Fruit fly (Drosophila melanogaster) whole organism, adult: ENCODE data around the gene CG44174.

Experiments
- CG11617 ChIP-seq: fragments of 200-800 bp; sonication (Bioruptor generic); optimal IDR thresholded peaks from 2 replicates; lab custom pipeline; 2017; ENCODE audit warnings: mild to moderate bottlenecking, missing biosample characterization, missing genetic modification reagents, missing genetic modification characterization
- CG12768 ChIP-seq: fragments of 200-800 bp; sonication (Bioruptor generic); optimal IDR thresholded peaks from 2 replicates; lab custom pipeline; 2017; ENCODE audit warnings: missing biosample characterization, missing genetic modification characterization, mild to moderate bottlenecking, moderate library complexity, missing genetic modification reagents
- CG14711 ChIP-seq: fragments of 200-800 bp; sonication (Bioruptor generic); optimal IDR thresholded peaks from 2 replicates; lab custom pipeline; 2018; ENCODE audit warnings: missing biosample characterization, mild to moderate bottlenecking, missing genetic modification characterization, moderate library complexity
- CG1620 ChIP-seq: fragments of 200-800 bp; sonication (Bioruptor generic); optimal IDR thresholded peaks from 2 replicates; lab custom pipeline; 2016; ENCODE audit warnings: missing biosample characterization, missing genetic modification characterization
- CG33017 ChIP-seq: fragments of 200-800 bp; sonication (Bioruptor generic); optimal IDR thresholded peaks from 2 replicates; lab custom pipeline; 2018; ENCODE audit warnings: missing biosample characterization, mild to moderate bottlenecking, missing genetic modification characterization, moderate library complexity
- CG5204 ChIP-seq: fragments of 200-800 bp; sonication (Bioruptor generic); optimal IDR thresholded peaks from 2 replicates; lab custom pipeline; 2016; ENCODE audit warnings: missing biosample characterization, missing genetic modification characterization
- CG7045 ChIP-seq: fragments of 200-800 bp; sonication (Bioruptor generic); optimal IDR thresholded peaks from 2 replicates; lab custom pipeline; 2017; ENCODE audit warnings: missing biosample characterization, mild to moderate bottlenecking, missing genetic modification characterization
- CG7101 ChIP-seq: fragments of 200-800 bp; sonication (Bioruptor generic); optimal IDR thresholded peaks from 2 replicates; lab custom pipeline; 2018; ENCODE audit warnings: missing biosample characterization, mild to moderate bottlenecking, missing genetic modification characterization, moderate library complexity
- Clk ChIP-seq: fragments of 200-800 bp; sonication (Bioruptor generic); optimal IDR thresholded peaks from 2 replicates; lab custom pipeline; 2017; ENCODE audit warnings: missing biosample characterization, missing genetic modification characterization
- Crg-1 ChIP-seq: fragments of 200-800 bp; sonication (Bioruptor generic); optimal IDR thresholded peaks from 2 replicates; lab custom pipeline; 2016; ENCODE audit warnings: missing biosample characterization, missing genetic modification characterization
- Hr96 ChIP-seq: fragments of 200-800 bp; sonication (Bioruptor generic); optimal IDR thresholded peaks from 2 replicates; lab custom pipeline; 2016; ENCODE audit warnings: missing biosample characterization, missing genetic modification characterization
- Mnt ChIP-seq: fragments of 200-800 bp; sonication (Bioruptor generic); optimal IDR thresholded peaks from 2 replicates; lab custom pipeline; 2016; ENCODE audit warnings: missing biosample characterization, mild to moderate bottlenecking, missing genetic modification characterization
- bab1 ChIP-seq: fragments of 200-800 bp; sonication (Bioruptor generic); optimal IDR thresholded peaks from 3 replicates; lab custom pipeline; 2019; ENCODE audit warnings: missing biosample characterization, mild to moderate bottlenecking, missing genetic modification characterization, moderate library complexity
- cic ChIP-seq: fragments of 200-800 bp; sonication (Bioruptor generic); optimal IDR thresholded peaks from 2 replicates; lab custom pipeline; 2017; ENCODE audit warnings: missing biosample characterization, mild to moderate bottlenecking, missing genetic modification characterization, moderate library complexity
- cnc ChIP-seq, 2 experiments: fragments of >200 bp; optimal IDR thresholded peaks; 2 replicates each; lab custom pipeline; 2017
- kay ChIP-seq: fragments of 200-800 bp; sonication (Bioruptor generic); peaks from one replicate; lab custom pipeline; 2016; ENCODE audit warnings: missing biosample characterization, missing genetic modification characterization, borderline replicate concordance
- ovo ChIP-seq: fragments of 200-800 bp; sonication (Bioruptor generic); optimal IDR thresholded peaks from 2 replicates; lab custom pipeline; 2016; ENCODE audit warnings: missing biosample characterization, missing genetic modification characterization
- pad ChIP-seq: fragments of 200-800 bp; sonication (Bioruptor generic); optimal IDR thresholded peaks from 3 replicates; lab custom pipeline; 2017; ENCODE audit warnings: missing biosample characterization, missing genetic modification characterization, mild to moderate bottlenecking, moderate library complexity, missing genetic modification reagents
- tj ChIP-seq: fragments of 200-800 bp; sonication (Bioruptor generic); optimal IDR thresholded peaks from 3 replicates; lab custom pipeline; 2017; ENCODE audit warnings: missing biosample characterization, mild to moderate bottlenecking, missing genetic modification characterization, moderate library complexity
- toe ChIP-seq: fragments of 200-800 bp; sonication (Bioruptor generic); optimal IDR thresholded peaks from 2 replicates; lab custom pipeline; 2016; ENCODE audit warnings: missing biosample characterization, missing genetic modification characterization

CG44174 gene

DNA sequence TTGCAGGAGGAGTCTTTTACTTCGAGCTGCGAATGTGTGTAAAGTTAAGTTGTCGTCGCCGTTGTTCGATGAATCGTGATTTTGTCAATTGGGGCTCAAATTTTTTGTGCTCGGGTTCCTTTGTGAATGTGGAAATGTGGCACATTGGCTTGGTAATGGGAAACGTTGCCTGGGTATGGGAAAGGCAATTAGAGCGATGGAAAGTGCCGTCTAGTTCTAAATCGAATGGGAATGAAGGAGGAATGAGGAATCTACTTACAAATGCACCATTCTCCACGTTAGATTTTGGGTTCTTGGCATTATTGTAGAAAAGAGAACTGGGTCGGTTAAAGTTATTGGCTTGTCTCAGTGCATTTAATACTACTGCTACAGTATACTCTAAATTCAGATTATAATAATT, at the start of gene CG44174:
Gene CG44174 (minus strand): TSS at position 101 of the 400 bp plus-strand sequence.
- no peak for TF ChIP-seq toe

dm6 chr3R:19346532-19346931, 49.0 kb upstream of the CG44174 start:
- TF ChIP-seq pad (GFP tag; lab: Kevin White, UChicago) (no peak), CG12768 (GFP tag; lab: Kevin White, UChicago) (no peak), cnc (optimal IDR thresholded peaks at IDR 0.05; lab: Kevin White, UChicago) (no peak), tj (GFP tag; lab: Kevin White, UChicago) (no peak), kay (no peak), CG7045 (GFP tag; lab: Kevin White, UChicago) (no peak), toe (no peak), CG1620 (GFP tag; lab: Kevin White, UChicago) (no peak), Mnt (GFP tag; lab: Kevin White, UChicago) (no peak), CG5204 (GFP tag; lab: Kevin White, UChicago) (no peak), bab1 (GFP tag; lab: Kevin White, UChicago) (no peak), CG11617 (GFP tag; lab: Kevin White, UChicago) (no peak), CG14711 (no peak), ovo (GFP tag; lab: Kevin White, UChicago) (no peak), CG33017 (tag; lab: Kevin White, UChicago) (no peak), CG7101 (tag; lab: Kevin White, UChicago) (no peak), Crg-1 (no peak)

DNA sequence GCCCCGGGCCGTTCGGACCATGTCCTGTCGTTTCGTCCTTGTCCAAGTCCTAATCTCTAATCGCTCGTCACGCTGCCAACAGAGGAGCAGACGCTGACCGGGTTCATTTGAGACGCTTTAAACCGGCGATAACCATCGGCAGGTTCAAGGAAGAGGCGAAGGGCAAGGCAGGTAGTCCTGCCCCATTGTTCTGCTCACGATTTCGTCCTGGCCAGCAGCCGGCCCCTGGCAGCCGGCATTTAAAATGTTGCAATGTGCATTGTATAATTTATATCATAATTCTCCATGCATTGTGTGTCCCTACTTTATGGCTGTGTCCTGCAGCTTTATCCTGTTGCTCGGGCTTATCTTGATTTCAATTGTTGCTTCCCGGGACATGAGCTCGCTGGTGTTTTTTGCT, 47.7 kb upstream of the CG44174 start:
- TF ChIP-seq CG12768 (GFP tag; lab: Kevin White, UChicago), result no peak
- no peak for TF ChIP-seq toe
- TF ChIP-seq CG7045 (GFP tag; lab: Kevin White, UChicago), result no peak
- TF ChIP-seq CG11617 (GFP tag; lab: Kevin White, UChicago), result no peak
- TF ChIP-seq Hr96 (GFP tag; lab: Kevin White, UChicago), result no peak
- TF ChIP-seq Clk (GFP tag; lab: Kevin White, UChicago), result no peak
- no peak for TF ChIP-seq Crg-1
- TF ChIP-seq kay, result no peak
- no peak for TF ChIP-seq cic (GFP tag; lab: Kevin White, UChicago)
- no peak for TF ChIP-seq ovo (GFP tag; lab: Kevin White, UChicago)
- no peak for TF ChIP-seq tj (GFP tag; lab: Kevin White, UChicago)
- TF ChIP-seq CG5204 (GFP tag; lab: Kevin White, UChicago), result no peak
- no peak for TF ChIP-seq CG7101 (tag; lab: Kevin White, UChicago)
- no peak for TF ChIP-seq CG14711

dm6 chr3R:19343534-19344325, 46.2 kb upstream of the CG44174 start:
- TF ChIP-seq Crg-1 (no peak), cic (GFP tag; lab: Kevin White, UChicago) (no peak), CG5204 (GFP tag; lab: Kevin White, UChicago) (no peak), CG7101 (tag; lab: Kevin White, UChicago) (no peak), bab1 (GFP tag; lab: Kevin White, UChicago) (no peak), CG7045 (GFP tag; lab: Kevin White, UChicago) (no peak), CG11617 (GFP tag; lab: Kevin White, UChicago) (no peak), pad (GFP tag; lab: Kevin White, UChicago) (no peak), ovo (GFP tag; lab: Kevin White, UChicago) (no peak), Mnt (GFP tag; lab: Kevin White, UChicago) (no peak), tj (GFP tag; lab: Kevin White, UChicago) (no peak), cnc (optimal IDR thresholded peaks at IDR 0.05; lab: Kevin White, UChicago) (no peak), CG33017 (tag; lab: Kevin White, UChicago) (no peak), toe (no peak), Hr96 (GFP tag; lab: Kevin White, UChicago) (no peak), CG1620 (GFP tag; lab: Kevin White, UChicago) (no peak), kay (no peak)

dm6 chr3R:19341779-19342178, 44.3 kb upstream of the CG44174 start:
- TF ChIP-seq CG14711 (no peak), ovo (GFP tag; lab: Kevin White, UChicago) (no peak), Crg-1 (no peak), CG33017 (tag; lab: Kevin White, UChicago) (no peak), Hr96 (GFP tag; lab: Kevin White, UChicago) (no peak)

- TF ChIP-seq CG7045 (GFP tag; lab: Kevin White, UChicago) (no peak), pad (GFP tag; lab: Kevin White, UChicago) (no peak), toe (no peak), kay (no peak), cic (GFP tag; lab: Kevin White, UChicago) (no peak), Hr96 (GFP tag; lab: Kevin White, UChicago) (no peak), CG1620 (GFP tag; lab: Kevin White, UChicago) (no peak), Clk (GFP tag; lab: Kevin White, UChicago) (no peak)
Measured at dm6 chr3R:19340312-19341079, 43.0 kb upstream of the CG44174 start.
